Fruit fly (Drosophila melanogaster) whole organism, embryonic: ENCODE data around the gene dbo.

Experiments used
- CG11723 ChIP-seq: fragments of 200-800 bp; sonication (Bioruptor generic); optimal IDR thresholded peaks from 2 replicates; lab custom pipeline; 2017; ENCODE audit warnings: missing biosample characterization, mild to moderate bottlenecking, missing genetic modification characterization
- CG12659 ChIP-seq: fragments of 200-800 bp; sonication (Bioruptor generic); optimal IDR thresholded peaks from 3 replicates; lab custom pipeline; 2017; ENCODE audit warnings: mild to moderate bottlenecking, missing biosample characterization, missing genetic modification reagents, missing genetic modification characterization
- CG13296 ChIP-seq: fragments of 200-800 bp; sonication (Bioruptor generic); optimal IDR thresholded peaks from 3 replicates; lab custom pipeline; 2018; ENCODE audit warnings: missing biosample characterization, mild to moderate bottlenecking, missing genetic modification characterization
- CG17385 ChIP-seq: fragments of 200-800 bp; sonication (Bioruptor generic); optimal IDR thresholded peaks from 3 replicates; lab custom pipeline; 2018; ENCODE audit warnings: missing biosample characterization, mild to moderate bottlenecking, missing genetic modification characterization
- CG31365 ChIP-seq: fragments of 200-800 bp; sonication (Bioruptor generic); optimal IDR thresholded peaks from 2 replicates; lab custom pipeline; 2018; ENCODE audit warnings: missing biosample characterization, mild to moderate bottlenecking, missing genetic modification characterization
- ab ChIP-seq: fragments of 200-800 bp; sonication (Bioruptor generic); optimal IDR thresholded peaks from 2 replicates; lab custom pipeline; 2016; ENCODE audit warnings: missing biosample characterization, missing genetic modification characterization
- btn ChIP-seq: fragments of 200-800 bp; sonication (Bioruptor generic); optimal IDR thresholded peaks from 2 replicates; lab custom pipeline; 2016; ENCODE audit warnings: missing biosample characterization, missing genetic modification characterization

- TF ChIP-seq CG12659 (GFP tag; lab: Kevin White, UChicago) (no peak), CG31365 (tag; lab: Kevin White, UChicago) (no peak), btn (no peak), CG13296 (GFP tag; lab: Kevin White, UChicago) (no peak), ab (GFP tag; lab: Kevin White, UChicago) (no peak), CG11723 (GFP tag; lab: Kevin White, UChicago) (no peak), CG17385 (GFP tag; lab: Kevin White, UChicago) (no peak)
These were observed 18.7 kb upstream of the dbo start, which contains the start of gene CG6244 for dm6 chr3L:15808022-15808421.
